Worm (Caenorhabditis elegans) whole organism, L2 larva: ENCODE measurements around the gene cct-1.

Source experiments
- ZK546.5 ChIP-seq: sonication (generic microtip); optimal IDR thresholded peaks from 2 replicates; lab custom pipeline; 2017; ENCODE audit warnings: missing biosample characterization, missing genetic modification characterization
- blmp-1 ChIP-seq: sonication (generic microtip); optimal IDR thresholded peaks from 2 replicates; lab custom pipeline; 2017; ENCODE audit warnings: missing genetic modification characterization, mild to moderate bottlenecking, missing compliant biosample characterization, antibody characterized with exemption, moderate library complexity; ENCODE audit not compliant: insufficient read depth
- sem-4 ChIP-seq: fragments of 150-350 bp; optimal IDR thresholded peaks from 2 replicates; lab custom pipeline; 2014; ENCODE audit warnings: missing biosample characterization, missing genetic modification reagents, missing genetic modification characterization
- snpc-4 ChIP-seq: fragments of 150-350 bp; optimal IDR thresholded peaks from 2 replicates; lab custom pipeline; 2014; ENCODE audit warnings: missing biosample characterization, missing genetic modification characterization
- unc-62 ChIP-seq: fragments of 150-350 bp; optimal IDR thresholded peaks from 2 replicates; lab custom pipeline; 2014; ENCODE audit warnings: missing biosample characterization, missing genetic modification reagents, missing genetic modification characterization

DNA sequence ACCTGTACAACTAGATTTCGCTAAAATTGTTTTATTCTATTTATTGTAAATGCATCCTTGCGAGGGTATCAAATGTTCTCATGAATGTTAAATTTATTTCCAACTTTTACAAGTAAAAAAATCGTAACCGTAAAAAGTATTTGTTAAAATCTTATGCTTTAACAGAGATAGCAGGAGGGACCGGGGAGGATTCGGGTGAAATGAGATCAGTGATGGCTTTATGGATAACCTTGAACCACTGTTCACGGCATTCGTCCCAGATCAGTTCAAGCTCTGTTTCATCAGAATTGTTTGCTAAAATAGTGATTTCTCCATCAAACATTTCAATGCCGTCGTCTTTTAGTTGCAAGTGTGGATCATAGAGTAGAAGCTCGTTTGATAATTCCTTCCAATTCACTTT, 44.1 kb upstream of the cct-1 start:
- no peak for TF ChIP-seq blmp-1 (tag; lab: Kevin White, UChicago)
- TF ChIP-seq ZK546.5: no peak
- TF ChIP-seq sem-4 (tag; lab: Kevin White, UChicago): no peak
- TF ChIP-seq snpc-4: no peak
- no peak for TF ChIP-seq unc-62
